Worm (Caenorhabditis elegans) whole organism, L1 larva: Measurements from ENCODE around the gene M04B2.6.

Experiments used
- nhr-19 ChIP-seq: fragments of 200-800 bp; sonication (Bioruptor generic); conservative IDR thresholded peaks from 2 replicates; pipeline ENCODE4 v1.3.6; 2022; ENCODE audit warnings: missing genetic modification characterization, missing compliant biosample characterization
- snpc-4 ChIP-seq: fragments of 150-350 bp; optimal IDR thresholded peaks from 2 replicates; lab custom pipeline; 2014; ENCODE audit warnings: missing biosample characterization, missing genetic modification characterization
- sup-37 ChIP-seq: fragments of 200-800 bp; sonication (Bioruptor generic); optimal IDR thresholded peaks from 2 replicates; lab custom pipeline; 2018; ENCODE audit warnings: mild to moderate bottlenecking, missing genetic modification characterization, missing compliant biosample characterization
- unc-62 ChIP-seq: fragments of 150-350 bp; optimal IDR thresholded peaks from 2 replicates; lab custom pipeline; 2014; ENCODE audit warnings: missing biosample characterization, missing genetic modification reagents, missing genetic modification characterization

DNA sequence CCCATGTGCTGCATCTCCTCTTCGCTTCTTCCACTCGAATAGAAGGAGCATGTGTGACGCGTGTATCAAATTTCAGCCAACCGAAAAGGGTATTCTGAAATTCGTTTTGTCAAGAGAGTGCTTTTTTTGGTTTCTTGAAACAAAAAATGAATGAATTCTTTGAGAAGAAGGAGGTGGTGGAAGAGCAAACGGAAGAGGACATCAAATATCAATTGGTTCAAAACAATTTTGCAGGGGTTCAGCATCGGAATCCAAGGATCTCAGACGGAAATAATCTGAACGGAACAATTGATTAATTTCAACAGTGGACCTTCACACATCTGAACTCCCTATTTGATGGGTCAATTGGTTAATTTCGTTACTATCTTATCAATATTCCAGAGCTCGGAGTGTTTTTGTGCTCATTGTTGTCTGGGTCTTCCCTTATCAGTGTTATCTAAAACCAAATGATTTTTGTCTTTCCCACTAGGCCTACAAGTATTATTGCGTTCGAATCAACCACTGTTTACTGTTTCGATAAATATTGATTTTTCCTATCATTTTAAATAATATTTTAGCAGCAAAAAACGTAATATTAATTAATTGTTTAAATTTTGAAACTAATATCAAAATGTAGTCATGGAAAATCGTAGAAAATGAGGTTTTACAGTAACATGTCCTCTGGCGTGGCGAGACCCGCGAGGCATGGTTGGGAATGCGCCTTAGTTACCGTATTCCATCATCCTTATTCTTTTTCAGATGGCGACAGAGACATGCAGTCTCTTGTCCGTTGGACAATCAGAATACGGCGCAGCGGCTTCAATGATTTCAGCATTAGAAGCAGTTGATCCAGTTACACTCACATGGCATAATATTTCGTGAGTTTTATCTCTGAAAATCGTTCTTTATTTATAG, 40.6 kb downstream of the M04B2.6 start, which contains the start of the genes C10C6.13 and wht-2:
- TF ChIP-seq sup-37 (GFP tag; lab: Kevin White, UChicago) (no peak), snpc-4 (tag; lab: Kevin White, UChicago) (no peak), nhr-19 (GFP tag; lab: Robert Waterston, UW) (no peak), unc-62 (GFP tag; lab: Kevin White, UChicago) (no peak)
